Worm (Caenorhabditis elegans) whole organism, mixed stage, embryonic: ENCODE results near the gene gss-1.

Experiments used
- M03D4.4 ChIP-seq: sonication (generic microtip); optimal IDR thresholded peaks from 2 replicates; lab custom pipeline; 2017; ENCODE audit warnings: mild to moderate bottlenecking, missing genetic modification characterization, missing compliant biosample characterization
- bed-3 ChIP-seq: fragments of 200-800 bp; sonication (Bioruptor generic); optimal IDR thresholded peaks from 3 replicates; lab custom pipeline; 2018; ENCODE audit warnings: mild to moderate bottlenecking, missing genetic modification characterization, moderate library complexity, missing compliant biosample characterization
- blmp-1 ChIP-seq: fragments of 150-350 bp; optimal IDR thresholded peaks from 2 replicates; lab custom pipeline; 2014; ENCODE audit warnings: missing biosample characterization, missing genetic modification characterization
- ceh-39 ChIP-seq: fragments of 150-350 bp; optimal IDR thresholded peaks from 2 replicates; lab custom pipeline; 2014; ENCODE audit warnings: missing biosample characterization, missing genetic modification characterization
- ceh-43 ChIP-seq: fragments of 200-800 bp; sonication (Bioruptor generic); optimal IDR thresholded peaks from 2 replicates; lab custom pipeline; 2018; ENCODE audit warnings: mild to moderate bottlenecking, missing genetic modification characterization, moderate library complexity, missing compliant biosample characterization
- ceh-83 ChIP-seq: fragments of 200-800 bp; sonication (Bioruptor generic); optimal IDR thresholded peaks from 2 replicates; lab custom pipeline; 2018; ENCODE audit warnings: mild to moderate bottlenecking, missing genetic modification characterization, missing compliant biosample characterization
- ces-1 ChIP-seq: fragments of 150-350 bp; optimal IDR thresholded peaks from 2 replicates; lab custom pipeline; 2014; ENCODE audit warnings: missing biosample characterization, missing genetic modification reagents, missing genetic modification characterization
- cnd-1 ChIP-seq: fragments of 200-800 bp; sonication (Bioruptor generic); optimal IDR thresholded peaks from 2 replicates; lab custom pipeline; 2018; ENCODE audit warnings: mild to moderate bottlenecking, missing genetic modification characterization, missing compliant biosample characterization
- drap-1 ChIP-seq: fragments of 200-800 bp; sonication (Bioruptor generic); optimal IDR thresholded peaks from 3 replicates; lab custom pipeline; 2018; ENCODE audit warnings: mild to moderate bottlenecking, missing genetic modification characterization, missing compliant biosample characterization
- elt-1 ChIP-seq: sonication (generic microtip); optimal IDR thresholded peaks from 2 replicates; lab custom pipeline; 2017; ENCODE audit warnings: missing genetic modification characterization, mild to moderate bottlenecking, missing compliant biosample characterization, antibody characterized with exemption, moderate library complexity, borderline replicate concordance; ENCODE audit not compliant: insufficient read depth
- elt-3 ChIP-seq: fragments of 150-350 bp; optimal IDR thresholded peaks from 2 replicates; lab custom pipeline; 2014; ENCODE audit warnings: missing biosample characterization, missing genetic modification characterization
- flh-1 ChIP-seq: fragments of 200-800 bp; sonication (Bioruptor generic); optimal IDR thresholded peaks from 2 replicates; lab custom pipeline; 2018; ENCODE audit warnings: mild to moderate bottlenecking, missing genetic modification characterization, moderate library complexity, missing compliant biosample characterization
- ham-2 ChIP-seq: fragments of 200-800 bp; sonication (Bioruptor generic); optimal IDR thresholded peaks from 2 replicates; lab custom pipeline; 2018; ENCODE audit warnings: mild to moderate bottlenecking, missing genetic modification characterization, missing compliant biosample characterization
- lsy-2 ChIP-seq: fragments of 150-350 bp; optimal IDR thresholded peaks from 2 replicates; lab custom pipeline; 2014; ENCODE audit warnings: missing biosample characterization, missing genetic modification characterization
- mab-5 ChIP-seq: fragments of 150-350 bp; optimal IDR thresholded peaks from 2 replicates; lab custom pipeline; 2014; ENCODE audit warnings: missing biosample characterization, missing genetic modification characterization
- mep-1 ChIP-seq: fragments of 150-350 bp; optimal IDR thresholded peaks from 2 replicates; lab custom pipeline; 2017; ENCODE audit warnings: missing biosample characterization, missing genetic modification reagents, missing genetic modification characterization, inconsistent platforms
- mls-2 ChIP-seq: sonication (generic microtip); optimal IDR thresholded peaks from 2 replicates; lab custom pipeline; 2016; ENCODE audit warnings: mild to moderate bottlenecking, missing genetic modification characterization, moderate library complexity, missing compliant biosample characterization
- nhr-12 ChIP-seq: fragments of 150-350 bp; optimal IDR thresholded peaks from 2 replicates; lab custom pipeline; 2014; ENCODE audit warnings: missing biosample characterization, missing genetic modification characterization
- nhr-2 ChIP-seq: fragments of 150-350 bp; optimal IDR thresholded peaks from 2 replicates; lab custom pipeline; 2014; ENCODE audit warnings: missing biosample characterization, missing genetic modification characterization
- nhr-237 ChIP-seq: fragments of 150-350 bp; optimal IDR thresholded peaks from 2 replicates; lab custom pipeline; 2014; ENCODE audit warnings: missing biosample characterization, missing genetic modification characterization
- nhr-28 ChIP-seq: fragments of 150-350 bp; optimal IDR thresholded peaks from 2 replicates; lab custom pipeline; 2014; ENCODE audit warnings: missing biosample characterization, missing genetic modification characterization
- nhr-76 ChIP-seq: sonication (generic microtip); optimal IDR thresholded peaks from 2 replicates; lab custom pipeline; 2017; ENCODE audit warnings: missing biosample characterization, missing genetic modification characterization
- pha-4 ChIP-seq: fragments of 150-350 bp; optimal IDR thresholded peaks from 2 replicates; lab custom pipeline; 2018; ENCODE audit warnings: missing biosample characterization, missing genetic modification reagents, missing genetic modification characterization
- sem-2 ChIP-seq: fragments of 200-800 bp; sonication (Bioruptor generic); optimal IDR thresholded peaks from 2 replicates; lab custom pipeline; 2018; ENCODE audit warnings: mild to moderate bottlenecking, missing genetic modification characterization, missing compliant biosample characterization
- snpc-4 ChIP-seq: fragments of 150-350 bp; optimal IDR thresholded peaks from 2 replicates; lab custom pipeline; 2014; ENCODE audit warnings: missing biosample characterization, missing genetic modification characterization
- sptf-1 ChIP-seq: sonication (generic microtip); optimal IDR thresholded peaks from 2 replicates; lab custom pipeline; 2017; ENCODE audit warnings: mild to moderate bottlenecking, missing genetic modification characterization, moderate library complexity, missing compliant biosample characterization
- tbx-8 ChIP-seq: fragments of 200-800 bp; sonication (Bioruptor generic); optimal IDR thresholded peaks from 2 replicates; lab custom pipeline; 2018; ENCODE audit warnings: mild to moderate bottlenecking, missing genetic modification characterization, moderate library complexity, missing compliant biosample characterization
- unc-120 ChIP-seq: sonication (generic microtip); optimal IDR thresholded peaks from 2 replicates; lab custom pipeline; 2017; ENCODE audit warnings: missing genetic modification characterization, missing compliant biosample characterization; ENCODE audit not compliant: poor library complexity, severe bottlenecking
- unc-39 ChIP-seq: fragments of 150-350 bp; optimal IDR thresholded peaks from 2 replicates; lab custom pipeline; 2014; ENCODE audit warnings: missing biosample characterization, missing genetic modification characterization
- unc-62 ChIP-seq: fragments of 150-350 bp; optimal IDR thresholded peaks from 2 replicates; lab custom pipeline; 2014; ENCODE audit warnings: missing biosample characterization, missing genetic modification reagents, missing genetic modification characterization
- zip-8 ChIP-seq: fragments of 150-350 bp; optimal IDR thresholded peaks from 2 replicates; lab custom pipeline; 2014; ENCODE audit warnings: missing biosample characterization, missing genetic modification characterization
- ztf-11 ChIP-seq: fragments of 150-350 bp; optimal IDR thresholded peaks from 2 replicates; lab custom pipeline; 2014; ENCODE audit warnings: missing biosample characterization, missing genetic modification characterization

The gss-1 gene

DNA sequence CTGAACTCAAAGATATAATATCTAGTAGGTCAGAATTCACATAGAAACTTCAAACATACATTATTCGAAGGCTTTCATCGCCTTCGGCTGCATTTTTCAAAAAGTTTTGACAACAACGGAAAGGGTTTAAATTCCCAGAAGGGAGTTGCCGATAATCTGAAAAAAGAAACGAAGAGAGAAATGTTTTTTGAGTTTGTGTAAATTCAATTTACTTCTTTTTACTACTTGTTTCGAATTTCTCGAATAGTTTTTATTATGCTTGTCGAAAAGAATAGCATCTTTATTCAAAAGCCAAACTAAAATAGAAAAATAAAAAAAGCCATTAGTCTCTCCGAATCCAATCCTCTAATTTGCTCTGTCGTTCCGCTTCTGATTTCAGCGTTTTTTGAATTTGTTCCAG, 14.9 kb upstream of the gss-1 start:
- no peak for TF ChIP-seq ham-2 (GFP tag; lab: Kevin White, UChicago)
- TF ChIP-seq M03D4.4 (tag; lab: Kevin White, UChicago): no peak
- TF ChIP-seq nhr-28 (tag; lab: Kevin White, UChicago): no peak
- no peak for TF ChIP-seq flh-1 (GFP tag; lab: Kevin White, UChicago)
- TF ChIP-seq zip-8 (tag; lab: Kevin White, UChicago): no peak
- no peak for TF ChIP-seq sem-2
- peak; percentile 27 for TF ChIP-seq ces-1 (GFP tag; lab: Kevin White, UChicago)

DNA sequence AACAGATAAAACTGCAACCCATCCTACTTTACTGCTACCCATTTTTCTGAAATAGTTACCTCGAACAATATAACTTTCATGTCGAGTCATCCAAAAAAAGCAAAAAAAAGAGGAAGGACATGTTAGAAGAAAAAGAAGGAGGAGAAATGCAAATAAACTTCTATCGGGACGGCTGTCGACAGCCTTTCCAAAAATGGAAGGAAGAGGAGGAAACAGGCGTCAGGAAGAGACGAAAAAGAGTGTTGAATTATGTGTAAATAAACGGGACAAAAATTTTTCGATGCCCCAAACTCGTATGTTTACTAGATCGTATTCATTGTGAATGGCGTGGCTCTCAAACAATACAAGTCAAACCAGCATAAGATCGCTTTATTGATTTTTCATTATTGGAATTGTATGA, 11.4 kb upstream of the gss-1 start, which contains the start of gene M176.5:
M176.5 (minus strand) TSS at position 101 of the 400 bp plus-strand sequence.
- TF ChIP-seq flh-1 (GFP tag; lab: Kevin White, UChicago): no peak
- TF ChIP-seq nhr-12 (tag; lab: Kevin White, UChicago): no peak
- TF ChIP-seq mls-2 (tag; lab: Kevin White, UChicago): no peak
- TF ChIP-seq drap-1: no peak
- no peak for TF ChIP-seq unc-120
- no peak for TF ChIP-seq mep-1
- TF ChIP-seq lsy-2: no peak
- TF ChIP-seq unc-62 (GFP tag; lab: Kevin White, UChicago): no peak
- TF ChIP-seq tbx-8 (GFP tag; lab: Kevin White, UChicago): no peak
- no peak for TF ChIP-seq bed-3
- TF ChIP-seq pha-4: no peak
- TF ChIP-seq cnd-1 (tag; lab: Kevin White, UChicago): no peak
- no peak for TF ChIP-seq zip-8 (tag; lab: Kevin White, UChicago)
- no peak for TF ChIP-seq unc-39 (tag; lab: Kevin White, UChicago)
- no peak for TF ChIP-seq sem-2
- TF ChIP-seq mab-5 (tag; lab: Kevin White, UChicago): no peak
- TF ChIP-seq ces-1 (GFP tag; lab: Kevin White, UChicago): no peak
- TF ChIP-seq nhr-2 (tag; lab: Kevin White, UChicago): no peak
- no peak for TF ChIP-seq blmp-1 (tag; lab: Kevin White, UChicago)
- TF ChIP-seq sptf-1 (tag; lab: Kevin White, UChicago): no peak

ce11 chrII:9426076-9426475, 9.8 kb upstream of the gss-1 start, which contains the start of gene M176.10:
TSS of gene M176.10 (minus strand) at chrII:9426176.
- no peak for TF ChIP-seq elt-3
- no peak for TF ChIP-seq ceh-83
- no peak for TF ChIP-seq nhr-2 (tag; lab: Kevin White, UChicago)
- TF ChIP-seq ces-1 (GFP tag; lab: Kevin White, UChicago): no peak

DNA sequence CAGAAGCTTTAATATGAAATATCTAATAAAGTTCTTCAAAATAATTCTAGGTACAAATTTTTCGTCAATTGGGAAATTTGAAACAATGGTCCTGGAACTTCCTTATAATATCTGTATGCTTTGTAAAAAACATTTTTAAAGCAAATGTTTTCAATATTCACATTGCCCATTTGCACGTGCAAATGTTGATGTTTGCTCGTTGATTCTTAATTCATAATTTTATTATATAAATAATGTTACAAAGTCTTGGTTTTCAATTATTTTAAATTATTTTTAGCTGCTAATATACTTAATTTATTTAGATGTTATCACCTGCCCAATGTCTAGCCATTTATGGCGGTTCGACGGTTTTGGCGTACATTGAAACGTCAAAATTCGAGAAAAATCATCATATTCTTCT, 5.7 kb upstream of the gss-1 start, which contains the start of gene M176.11:
M176.11 (plus strand) TSS at position 301 of the 400 bp plus-strand sequence.
- TF ChIP-seq ztf-11 (tag; lab: Kevin White, UChicago): no peak
- no peak for TF ChIP-seq mab-5 (tag; lab: Kevin White, UChicago)
- no peak for TF ChIP-seq nhr-76 (tag; lab: Kevin White, UChicago)
- no peak for TF ChIP-seq blmp-1 (tag; lab: Kevin White, UChicago)
- no peak for TF ChIP-seq lsy-2
- no peak for TF ChIP-seq sptf-1 (tag; lab: Kevin White, UChicago)
- no peak for TF ChIP-seq mls-2 (tag; lab: Kevin White, UChicago)
- TF ChIP-seq ceh-83: no peak
- TF ChIP-seq ham-2 (GFP tag; lab: Kevin White, UChicago): no peak
- TF ChIP-seq nhr-237: no peak
- TF ChIP-seq mep-1: no peak
- TF ChIP-seq elt-1: no peak
- TF ChIP-seq tbx-8 (GFP tag; lab: Kevin White, UChicago): no peak
- no peak for TF ChIP-seq cnd-1 (tag; lab: Kevin White, UChicago)
- no peak for TF ChIP-seq snpc-4 (tag; lab: Kevin White, UChicago)
- TF ChIP-seq flh-1 (GFP tag; lab: Kevin White, UChicago): no peak
- no peak for TF ChIP-seq ceh-39 (tag; lab: Kevin White, UChicago)
- TF ChIP-seq nhr-12 (tag; lab: Kevin White, UChicago): no peak
- no peak for TF ChIP-seq pha-4
- no peak for TF ChIP-seq ceh-43 (GFP tag; lab: Kevin White, UChicago)
